Worm (Caenorhabditis elegans): ENCODE data around the gene rpa-1.

Gene rpa-1

DNA sequence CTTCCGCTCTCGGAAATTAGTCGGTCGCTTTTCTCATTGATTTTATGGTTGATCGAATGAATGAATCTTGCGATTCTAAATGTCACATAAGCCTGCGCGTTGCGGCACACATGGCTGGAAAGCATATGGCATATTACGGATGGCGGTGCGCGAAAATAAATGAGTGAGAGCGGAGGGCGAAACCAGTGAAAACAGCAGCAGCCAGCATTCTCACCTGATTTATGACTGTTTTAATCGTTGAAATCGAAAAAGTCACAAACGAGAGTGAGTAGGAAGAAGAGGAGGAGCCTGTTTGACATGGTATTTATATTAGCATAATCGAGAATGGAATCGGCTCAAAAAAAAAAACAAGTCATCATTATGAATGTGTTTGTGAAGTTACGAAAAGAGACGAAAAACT, 40.1 kb upstream of the rpa-1 start:
- TF ChIP-seq C16A3.4 (tag; optimal IDR thresholded peaks at IDR 0.05) (no peak), ceh-63 (GFP tag; optimal IDR thresholded peaks at IDR 0.05) (no peak), ets-5 (GFP tag; IDR thresholded peaks at IDR 0.05) (no peak), nhr-19 (GFP tag; conservative IDR thresholded peaks at IDR 0.05) (no peak), ceh-82 (tag; optimal IDR thresholded peaks at IDR 0.05) (no peak), fos-1 (tag; optimal IDR thresholded peaks at IDR 0.05) (no peak), nhr-28 (tag; optimal IDR thresholded peaks at IDR 0.05) (no peak), aha-1 (tag; optimal IDR thresholded peaks at IDR 0.05) (no peak), unc-30 (tag; optimal IDR thresholded peaks at IDR 0.05) (no peak), hlh-4 (tag; optimal IDR thresholded peaks at IDR 0.05) (no peak), blmp-1 (tag; optimal IDR thresholded peaks at IDR 0.05) (peak; percentile 90), lir-3 (tag; optimal IDR thresholded peaks at IDR 0.05; ENCODE audit: poor library complexity) (no peak), ceh-90 (tag; optimal IDR thresholded peaks at IDR 0.05) (no peak), nhr-77 (tag; optimal IDR thresholded peaks at IDR 0.05) (no peak), nhr-47 (tag; optimal IDR thresholded peaks at IDR 0.05) (no peak), lin-14 (GFP tag; optimal IDR thresholded peaks at IDR 0.05) (peak; percentile 3), unc-98 (GFP tag; IDR thresholded peaks at IDR 0.05) (no peak), skn-1 (tag; optimal IDR thresholded peaks at IDR 0.05) (no peak)

DNA sequence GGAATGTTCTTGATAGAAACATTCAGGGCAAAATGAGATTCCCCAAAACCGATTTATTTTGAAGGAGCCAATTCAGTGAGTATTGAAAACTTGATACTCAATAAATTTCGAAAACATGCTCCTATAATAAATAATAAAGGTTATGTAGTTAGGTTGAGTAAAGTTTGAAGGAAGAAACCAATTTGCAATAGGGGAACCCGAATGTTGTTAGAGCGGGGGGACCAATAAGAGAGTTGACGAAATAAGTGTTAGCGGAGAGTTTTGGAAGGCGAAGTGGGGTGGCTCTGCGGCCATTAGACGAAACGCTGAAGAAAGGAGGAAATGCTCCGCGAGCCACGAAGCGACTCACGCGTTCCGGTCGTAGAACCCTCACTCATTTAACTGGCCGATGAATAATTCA, 39.4 kb upstream of the rpa-1 start:
- TF ChIP-seq unc-86 (tag; optimal IDR thresholded peaks at IDR 0.05) (peak; percentile 53), lin-14 (GFP tag; optimal IDR thresholded peaks at IDR 0.05) (peak; percentile 19), pax-3 (tag; optimal IDR thresholded peaks at IDR 0.05) (no peak)

DNA sequence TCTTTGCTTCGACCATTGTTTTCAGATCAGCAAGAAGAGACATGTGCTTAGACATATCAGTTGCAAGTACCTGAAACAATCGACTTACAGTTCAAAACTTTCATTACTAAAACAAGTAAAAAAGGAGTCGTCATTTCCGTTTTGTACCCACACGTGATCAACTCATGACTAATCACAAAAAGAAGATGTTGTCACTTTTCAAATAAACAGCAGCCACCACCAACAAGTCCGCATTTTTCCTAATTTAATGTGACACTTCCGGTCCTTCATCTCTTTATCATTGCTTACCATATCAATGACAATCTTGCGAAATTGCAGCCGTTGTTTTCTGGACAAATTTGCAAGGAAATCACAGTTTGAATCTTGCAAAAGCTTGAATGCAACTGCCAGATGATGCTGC, 35.7 kb upstream of the rpa-1 start:
- TF ChIP-seq elt-3 (tag; optimal IDR thresholded peaks at IDR 0.05) = peak in 4 of 6 experiments; percentile 36 to 80 (median 54)
- TF ChIP-seq lir-3 (tag; optimal IDR thresholded peaks at IDR 0.05; ENCODE audit: poor library complexity) = no peak
- TF ChIP-seq snu-23 (GFP tag; optimal IDR thresholded peaks at IDR 0.05) = peak; percentile 46
- peak in 1 of 3 experiments; percentile 1 for TF ChIP-seq dpl-1 (GFP tag; optimal IDR thresholded peaks at IDR 0.05)
- peak; percentile 52 for TF ChIP-seq nhr-19 (GFP tag; conservative IDR thresholded peaks at IDR 0.05)
- peak; percentile 65 for TF ChIP-seq unc-130 (tag; optimal IDR thresholded peaks at IDR 0.05)
- no peak for TF ChIP-seq ces-1 (GFP tag; optimal IDR thresholded peaks at IDR 0.05)
- TF ChIP-seq ceh-82 (tag; optimal IDR thresholded peaks at IDR 0.05) = no peak
- no peak for TF ChIP-seq zip-4 (GFP tag; optimal IDR thresholded peaks at IDR 0.05)
- peak; percentile 78 for TF ChIP-seq nhr-85 (tag)
- no peak for TF ChIP-seq vab-15 (tag; optimal IDR thresholded peaks at IDR 0.05)
- TF ChIP-seq nhr-90 (tag; optimal IDR thresholded peaks at IDR 0.05; ENCODE audit: poor library complexity) = peak; percentile 70
- TF ChIP-seq tlp-1 (tag; optimal IDR thresholded peaks at IDR 0.05) = no peak
- TF ChIP-seq nhr-20 (tag; optimal IDR thresholded peaks at IDR 0.05) = peak; percentile 55
- TF ChIP-seq tbx-2 (tag; optimal IDR thresholded peaks at IDR 0.05) = peak; percentile 63
- no peak for TF ChIP-seq efl-1 (optimal IDR thresholded peaks at IDR 0.05)
- peak in 1 of 2 experiments; percentile 31 for TF ChIP-seq efl-1 (GFP tag; optimal IDR thresholded peaks at IDR 0.05 in 1 of 2)
- TF ChIP-seq nhr-47 (tag; optimal IDR thresholded peaks at IDR 0.05) = peak; percentile 19
- no peak for TF ChIP-seq hlh-17 (GFP tag; optimal IDR thresholded peaks at IDR 0.05; ENCODE audit: borderline replicate concordance)
- peak in 1 of 2 experiments; percentile 16 for TF ChIP-seq lsy-2 (tag; optimal IDR thresholded peaks at IDR 0.05)
- TF ChIP-seq lin-14 (GFP tag; optimal IDR thresholded peaks at IDR 0.05) = peak; percentile 62
- no peak for TF ChIP-seq nhr-28 (tag; optimal IDR thresholded peaks at IDR 0.05)
- peak; percentile 71 for TF ChIP-seq blmp-1 (tag; optimal IDR thresholded peaks at IDR 0.05)
- TF ChIP-seq fkh-8 (tag; optimal IDR thresholded peaks at IDR 0.05) = no peak
- TF ChIP-seq grh-1 (GFP tag; IDR thresholded peaks at IDR 0.05) = peak; percentile 62; the same call in 1 of the 2 replicates
- peak; percentile 63 for TF ChIP-seq nhr-71 (tag; optimal IDR thresholded peaks at IDR 0.05)
- no peak for TF ChIP-seq nhr-11 (tag; optimal IDR thresholded peaks at IDR 0.05)
- peak in 1 of 2 experiments; percentile 57 for TF ChIP-seq lin-35 (GFP tag; optimal IDR thresholded peaks at IDR 0.05)
- no peak for TF ChIP-seq nhr-237 (tag; optimal IDR thresholded peaks at IDR 0.05)
- no peak for TF ChIP-seq alr-1 (tag; optimal IDR thresholded peaks at IDR 0.05; ENCODE audit: borderline replicate concordance)
- no peak for TF ChIP-seq nhr-76 (tag; optimal IDR thresholded peaks at IDR 0.05)
- no peak for TF ChIP-seq ceh-90 (tag; optimal IDR thresholded peaks at IDR 0.05)
- TF ChIP-seq mdl-1 (tag; optimal IDR thresholded peaks at IDR 0.05) = peak in 1 of 2 experiments; percentile 6
- TF ChIP-seq isw-1 (GFP tag; IDR thresholded peaks at IDR 0.05) = no peak
- no peak for TF ChIP-seq aha-1 (tag; optimal IDR thresholded peaks at IDR 0.05)

Data from whole organism, L1 larva.